Worm (Caenorhabditis elegans) whole organism, L4/young adult: ENCODE results near the gene C17A2.3.

Source experiments
- W03F9.2 ChIP-seq: fragments of 150-350 bp; optimal IDR thresholded peaks from 2 replicates; lab custom pipeline; 2014; ENCODE audit warnings: missing biosample characterization, missing genetic modification characterization
- dao-5 ChIP-seq: sonication (generic microtip); optimal IDR thresholded peaks from 2 replicates; lab custom pipeline; 2016; ENCODE audit warnings: missing genotype, missing genetic modification characterization, moderate library complexity, missing compliant biosample characterization
- him-1 ChIP-seq: sonication (generic microtip); optimal IDR thresholded peaks from 2 replicates; lab custom pipeline; 2016; ENCODE audit warnings: missing genotype, missing genetic modification reagents, missing genetic modification characterization, missing compliant biosample characterization

The C17A2.3 gene

DNA sequence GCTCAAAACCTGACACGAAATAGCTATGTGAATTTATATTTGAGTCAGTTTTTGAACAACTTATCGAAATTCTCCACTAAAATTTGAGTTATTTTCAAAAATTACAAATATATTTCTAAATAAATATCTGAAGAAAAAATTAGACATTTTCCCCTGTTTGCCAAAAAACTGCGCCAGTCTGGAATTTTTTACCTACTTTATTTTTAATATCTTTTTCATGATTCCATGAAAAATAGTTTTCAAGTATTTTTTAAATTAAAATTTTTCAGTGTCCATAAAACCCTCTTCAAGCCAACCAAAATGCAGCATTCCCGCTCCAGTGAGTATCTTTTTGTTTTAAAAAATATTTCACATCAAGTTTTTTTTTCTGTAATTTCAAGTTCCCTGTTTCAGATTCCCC lies 47.7 kb downstream of the C17A2.3 start, which contains the start of gene F53C3.8:
Gene F53C3.8 (plus strand): TSS at position 301 of the 400 bp plus-strand sequence.
- TF ChIP-seq W03F9.2, result no peak

DNA sequence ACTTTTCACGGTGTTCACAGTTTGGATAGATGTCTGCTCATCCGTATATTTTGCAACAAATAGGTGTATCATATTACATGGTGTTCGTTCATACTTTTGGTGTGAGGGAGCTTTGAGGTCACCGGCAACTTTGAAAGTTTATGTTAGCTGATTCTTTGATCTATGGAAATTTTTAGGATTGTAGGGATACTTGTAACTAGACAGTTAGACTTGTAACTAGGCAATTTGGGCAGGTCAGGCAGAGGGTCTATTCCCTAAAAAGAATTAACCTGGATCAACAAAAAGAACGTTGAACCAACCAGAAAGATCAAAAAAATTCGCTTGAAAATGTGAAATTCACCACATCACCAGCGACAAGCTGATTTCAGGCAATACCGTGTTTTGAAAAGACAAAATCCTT lies 50.5 kb downstream of the C17A2.3 start:
- TF ChIP-seq W03F9.2, result no peak
- no peak for TF ChIP-seq dao-5 (tag; lab: Kevin White, UChicago)
- no peak for TF ChIP-seq him-1

DNA sequence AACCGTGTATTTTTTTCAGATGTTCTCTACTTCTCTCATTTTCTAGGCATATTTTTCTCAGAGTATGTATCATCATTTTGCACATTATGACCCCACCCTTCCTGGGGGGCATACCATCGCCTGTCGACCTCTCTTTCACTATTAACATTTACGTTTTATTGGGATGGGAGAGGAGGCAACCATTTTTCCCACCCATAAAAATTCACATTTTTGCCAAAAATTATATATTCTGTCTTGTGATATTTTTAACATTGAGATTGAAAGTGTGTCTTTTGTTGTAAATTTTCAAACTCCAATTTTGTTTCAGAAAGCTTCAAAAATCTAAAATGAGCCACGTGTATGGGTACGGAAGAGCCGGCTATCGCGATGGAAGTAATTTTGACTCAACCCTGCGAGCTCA lies 51.3 kb downstream of the C17A2.3 start, which contains the start of gene F53C3.7:
Gene F53C3.7 (plus strand): TSS at position 301 of the 400 bp plus-strand sequence.
- TF ChIP-seq dao-5 (tag; lab: Kevin White, UChicago), result no peak
- TF ChIP-seq him-1, result no peak
- no peak for TF ChIP-seq W03F9.2
